Fruit fly (Drosophila melanogaster) S2 (cell line): Measurements from ENCODE around the gene CG31917.

ENCODE experiments used
- CG8478 ChIP-seq: fragments of >200 bp; optimal IDR thresholded peaks from 2 replicates; lab custom pipeline; 2018
- CTCF ChIP-seq, 2 experiments: fragments of >200 bp; optimal IDR thresholded peaks; 2 replicates each; lab custom pipeline; 2018

The CG31917 gene

DNA sequence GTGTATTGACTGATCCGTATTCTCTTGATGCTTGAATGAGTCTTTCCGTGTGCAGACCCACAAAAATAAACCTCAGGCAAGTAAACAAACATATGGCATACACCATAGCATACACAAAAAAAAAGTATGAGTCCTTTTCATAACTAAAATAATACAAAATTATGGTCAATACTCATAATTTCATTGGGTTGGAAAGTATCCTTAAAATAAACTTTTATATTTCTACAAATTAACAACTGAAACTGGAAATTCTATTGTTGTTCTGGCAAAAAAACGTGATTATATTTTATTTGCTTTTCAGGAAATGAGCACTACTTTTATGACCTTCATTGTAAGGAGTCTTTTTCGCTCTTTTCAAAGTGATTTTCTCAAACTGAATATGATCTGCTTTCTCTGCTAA is 31.4 kb upstream of the CG31917 start:
- TF ChIP-seq CTCF (optimal IDR thresholded peaks at IDR 0.05; lab: Kevin White, UChicago) (no peak), CG8478 (lab: Kevin White, UChicago) (no peak)

DNA sequence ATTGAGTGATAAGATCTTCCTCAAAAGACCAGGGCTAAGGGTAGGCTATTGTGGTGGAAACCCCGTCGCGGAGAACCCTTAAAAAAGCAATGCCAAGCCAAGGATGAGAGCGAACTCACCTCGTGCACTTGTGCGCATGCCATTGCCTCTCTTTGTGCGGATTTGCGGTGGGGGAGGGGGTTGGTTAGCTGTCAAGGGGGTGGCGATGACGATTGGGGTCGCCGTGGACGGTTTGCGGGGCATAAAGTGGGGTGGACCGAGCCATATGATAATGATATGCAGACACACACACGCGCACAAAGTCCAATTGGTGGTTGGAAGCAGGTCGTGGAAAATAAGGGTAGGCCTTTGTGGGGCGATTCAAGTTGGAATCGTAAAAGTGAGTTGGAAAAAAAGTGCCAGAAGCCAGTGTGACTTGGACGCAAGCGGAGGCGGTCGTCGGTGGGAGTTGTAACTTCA is 26.8 kb upstream of the CG31917 start, which contains the start of the genes CG14042 and SP555:
Gene CG14042 (plus strand): TSS at position 308 of the 459 bp plus-strand sequence.
Gene SP555 (plus strand): TSS at position 308 of the 459 bp plus-strand sequence.
- TF ChIP-seq CTCF (optimal IDR thresholded peaks at IDR 0.05; lab: Kevin White, UChicago) (no peak), CG8478 (lab: Kevin White, UChicago) (no peak)

DNA sequence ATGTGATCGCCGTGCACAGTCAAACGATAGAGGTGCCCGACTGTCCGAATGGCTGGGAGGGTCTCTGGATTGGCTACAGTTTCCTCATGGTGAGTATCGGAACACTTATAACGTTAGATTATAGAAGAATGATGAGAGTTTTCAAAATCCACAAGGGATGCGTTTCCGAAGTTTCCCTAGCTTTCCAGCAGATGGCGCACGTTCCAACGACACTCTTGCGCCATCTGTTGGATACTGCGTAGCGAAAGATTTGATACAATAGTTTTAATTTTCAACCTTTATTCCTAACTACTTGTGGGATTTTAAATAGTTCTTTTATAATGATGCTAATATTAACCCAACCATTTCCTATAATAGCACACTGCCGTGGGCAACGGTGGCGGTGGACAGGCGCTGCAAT is 25.5 kb upstream of the CG31917 start:
- peak; percentile 87 to 88 for TF ChIP-seq CTCF (optimal IDR thresholded peaks at IDR 0.05; lab: Kevin White, UChicago)
- TF ChIP-seq CG8478 (lab: Kevin White, UChicago) = no peak

DNA sequence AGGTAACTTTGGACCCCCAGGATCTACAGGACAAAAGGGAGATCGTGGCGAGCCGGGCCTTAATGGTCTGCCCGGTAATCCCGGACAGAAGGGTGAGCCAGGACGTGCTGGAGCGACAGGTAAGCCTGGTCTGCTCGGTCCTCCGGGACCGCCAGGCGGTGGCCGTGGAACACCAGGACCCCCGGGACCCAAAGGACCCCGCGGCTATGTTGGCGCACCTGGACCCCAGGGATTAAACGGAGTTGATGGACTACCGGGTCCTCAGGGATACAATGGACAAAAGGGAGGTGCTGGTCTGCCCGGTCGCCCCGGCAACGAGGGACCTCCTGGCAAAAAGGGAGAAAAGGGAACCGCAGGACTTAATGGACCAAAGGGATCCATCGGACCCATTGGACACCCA is 21.3 kb upstream of the CG31917 start:
- TF ChIP-seq CTCF (optimal IDR thresholded peaks at IDR 0.05; lab: Kevin White, UChicago) = no peak
- TF ChIP-seq CG8478 (lab: Kevin White, UChicago) = no peak

DNA sequence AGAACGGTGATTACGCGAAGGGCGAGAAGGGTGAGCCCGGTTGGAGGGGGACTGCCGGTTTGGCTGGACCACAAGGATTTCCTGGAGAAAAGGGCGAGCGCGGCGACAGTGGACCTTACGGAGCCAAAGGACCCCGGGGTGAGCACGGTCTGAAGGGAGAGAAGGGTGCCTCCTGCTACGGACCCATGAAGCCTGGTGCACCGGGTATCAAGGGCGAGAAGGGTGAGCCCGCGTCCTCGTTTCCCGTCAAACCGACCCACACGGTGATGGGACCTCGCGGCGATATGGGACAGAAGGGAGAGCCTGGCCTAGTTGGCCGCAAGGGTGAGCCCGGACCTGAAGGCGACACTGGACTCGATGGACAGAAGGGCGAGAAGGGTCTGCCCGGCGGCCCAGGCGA is 20.8 kb upstream of the CG31917 start:
- TF ChIP-seq CTCF (optimal IDR thresholded peaks at IDR 0.05; lab: Kevin White, UChicago) = no peak
- no peak for TF ChIP-seq CG8478 (lab: Kevin White, UChicago)

DNA sequence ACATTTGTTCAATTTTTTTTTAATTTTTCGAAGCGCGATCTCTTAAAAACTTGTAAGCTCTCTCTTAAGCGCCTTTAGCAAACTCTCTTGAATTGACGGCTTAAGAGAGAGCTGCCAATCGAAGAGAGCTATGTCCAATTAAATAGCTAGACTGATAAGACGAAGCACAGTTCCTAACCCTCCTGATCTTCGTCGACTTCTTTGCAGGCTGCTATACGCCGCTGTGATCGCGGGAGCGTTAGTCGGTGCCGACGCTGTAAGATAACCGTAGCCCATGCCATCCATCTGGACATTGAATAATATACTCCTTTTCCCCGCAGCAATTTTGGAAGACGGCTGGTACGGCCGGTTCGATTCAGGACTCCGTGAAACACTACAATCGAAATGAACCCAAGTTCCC is 19.9 kb upstream of the CG31917 start:
- TF ChIP-seq CG8478 (lab: Kevin White, UChicago) = no peak
- no peak for TF ChIP-seq CTCF (optimal IDR thresholded peaks at IDR 0.05; lab: Kevin White, UChicago)

DNA sequence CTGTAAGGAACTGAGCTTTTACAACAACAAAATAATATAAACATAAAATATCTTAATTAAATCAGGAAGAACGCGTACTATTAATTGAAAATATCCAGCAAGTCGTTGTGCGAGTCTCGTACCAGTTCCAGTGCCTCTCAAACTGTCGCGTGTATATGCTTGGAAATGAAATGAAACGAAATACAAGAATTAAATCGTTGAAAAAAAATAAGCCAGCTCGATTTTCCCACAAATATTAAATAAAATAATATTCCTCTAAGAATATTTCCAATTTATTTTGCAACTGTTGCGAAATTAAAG is 19.1 kb upstream of the CG31917 start:
- TF ChIP-seq CG8478 (lab: Kevin White, UChicago) = no peak
- TF ChIP-seq CTCF (optimal IDR thresholded peaks at IDR 0.05; lab: Kevin White, UChicago) = no peak

DNA sequence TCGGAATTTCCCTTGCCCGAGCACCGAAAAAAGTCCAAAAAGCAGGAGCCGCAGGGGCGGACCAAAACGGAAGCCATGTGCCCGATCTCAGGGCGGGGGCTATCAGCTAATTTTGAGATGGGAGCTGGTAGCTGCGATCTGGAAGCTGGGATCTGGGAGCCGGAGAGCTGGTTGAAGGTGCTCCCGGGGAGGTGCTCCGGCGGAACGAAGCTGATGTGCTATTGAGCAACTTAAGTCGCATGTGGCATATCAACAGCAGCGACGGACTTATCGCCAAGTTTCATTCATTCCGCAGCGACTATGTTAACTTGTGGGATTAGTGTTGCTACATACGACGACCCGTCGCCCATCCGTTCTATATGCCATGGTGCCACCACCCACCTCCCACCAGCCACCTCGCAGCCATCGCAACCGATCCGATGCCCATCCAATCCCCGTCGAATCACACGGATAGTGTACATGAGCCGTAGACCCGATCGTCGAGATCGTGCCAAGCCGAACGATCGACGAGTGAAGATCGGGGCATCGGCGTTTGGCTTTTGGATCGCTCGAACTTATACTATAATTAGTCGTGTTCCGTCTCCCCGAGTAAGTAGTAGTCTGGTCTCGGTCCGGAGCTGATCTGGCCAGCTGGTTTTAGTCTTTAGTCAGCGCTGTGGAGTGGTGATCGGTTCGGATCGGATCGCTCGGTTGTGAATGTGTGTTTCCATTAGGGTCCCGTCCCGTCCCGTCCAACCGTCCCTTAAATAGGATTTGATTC is 18.6 kb upstream of the CG31917 start, which contains the start of gene Col4a1:
Gene Col4a1 (plus strand): TSS at position 561 of the 760 bp plus-strand sequence.
- TF ChIP-seq CTCF (optimal IDR thresholded peaks at IDR 0.05; lab: Kevin White, UChicago) (no peak), CG8478 (lab: Kevin White, UChicago) (no peak)

DNA sequence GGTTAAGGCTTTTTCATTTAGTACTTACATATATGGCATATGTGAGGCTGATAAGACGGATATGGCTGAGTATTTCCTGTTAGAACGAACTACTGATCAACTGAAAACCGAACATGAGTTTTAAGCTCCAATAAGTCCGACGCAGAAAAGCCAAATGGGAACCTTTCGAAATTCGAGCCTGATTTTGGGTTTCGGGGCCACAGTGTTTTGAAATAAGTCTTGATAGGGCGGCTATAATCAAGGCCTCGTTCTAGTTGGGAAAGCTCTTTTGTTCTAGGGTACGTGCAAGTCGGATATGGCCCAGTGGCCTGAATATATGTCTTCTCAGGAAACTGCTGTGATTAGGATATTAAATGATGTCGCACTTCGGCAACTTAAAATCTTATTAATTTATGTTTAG is 17.5 kb upstream of the CG31917 start, which contains the start of gene vkg:
Gene vkg (minus strand): TSS at position 101 of the 400 bp plus-strand sequence.
- TF ChIP-seq CTCF (optimal IDR thresholded peaks at IDR 0.05; lab: Kevin White, UChicago) (no peak), CG8478 (lab: Kevin White, UChicago) (no peak)

DNA sequence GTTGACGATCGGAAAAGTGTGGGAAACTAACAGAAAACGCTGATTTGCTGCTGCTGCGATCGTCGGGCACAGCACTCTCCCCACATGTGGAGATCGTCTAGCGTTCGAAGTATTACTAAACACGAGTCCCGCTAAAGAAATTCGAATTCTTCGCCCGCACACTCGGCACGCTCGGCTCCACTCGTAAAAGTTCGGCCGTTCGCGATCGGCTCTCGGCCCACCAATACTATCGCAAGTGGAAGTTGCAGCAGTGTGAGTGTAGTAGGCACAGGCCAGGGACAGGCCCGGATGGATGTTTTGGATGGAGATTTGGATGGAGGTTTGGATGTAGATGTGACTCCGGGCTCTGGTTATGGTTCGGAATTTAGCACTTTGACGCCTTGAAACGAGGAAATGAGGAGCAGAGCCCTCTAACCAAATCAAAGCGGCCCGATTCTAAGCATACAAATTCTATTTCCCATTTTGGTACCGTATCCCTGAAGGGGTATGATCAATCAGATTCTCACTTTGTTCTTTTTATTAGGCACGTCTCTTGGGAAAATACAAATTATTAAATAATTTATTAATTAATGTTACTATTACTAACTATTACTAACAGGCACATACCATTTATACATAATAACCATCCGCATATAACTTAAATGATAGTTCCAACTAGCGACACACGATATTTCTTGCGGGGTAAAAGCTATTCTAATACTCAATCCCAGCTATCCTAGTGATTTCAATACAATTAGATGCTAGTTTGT is 16.9 kb upstream of the CG31917 start:
- TF ChIP-seq CG8478 (lab: Kevin White, UChicago) (no peak), CTCF (optimal IDR thresholded peaks at IDR 0.05; lab: Kevin White, UChicago) (no peak)

DNA sequence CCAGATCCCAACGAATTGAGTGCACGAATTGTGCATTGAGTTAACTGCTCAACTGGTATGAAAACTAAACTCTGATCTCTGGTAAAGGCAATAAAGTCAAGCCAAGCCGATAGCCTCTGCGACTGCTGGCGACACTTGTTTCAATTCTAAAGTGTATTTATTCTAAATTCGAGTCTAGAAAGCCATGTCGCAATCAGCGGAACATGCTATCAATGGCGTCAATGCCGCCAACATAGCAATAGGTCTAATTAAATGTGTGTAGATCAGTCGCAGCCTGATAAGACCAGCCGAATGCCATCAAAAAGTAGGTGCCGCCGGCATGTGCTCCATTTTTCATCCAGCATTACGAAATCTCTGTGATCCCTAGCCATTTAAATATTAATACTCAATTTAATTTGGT is 14.9 kb upstream of the CG31917 start:
- no peak for TF ChIP-seq CTCF (optimal IDR thresholded peaks at IDR 0.05; lab: Kevin White, UChicago)
- no peak for TF ChIP-seq CG8478 (lab: Kevin White, UChicago)

DNA sequence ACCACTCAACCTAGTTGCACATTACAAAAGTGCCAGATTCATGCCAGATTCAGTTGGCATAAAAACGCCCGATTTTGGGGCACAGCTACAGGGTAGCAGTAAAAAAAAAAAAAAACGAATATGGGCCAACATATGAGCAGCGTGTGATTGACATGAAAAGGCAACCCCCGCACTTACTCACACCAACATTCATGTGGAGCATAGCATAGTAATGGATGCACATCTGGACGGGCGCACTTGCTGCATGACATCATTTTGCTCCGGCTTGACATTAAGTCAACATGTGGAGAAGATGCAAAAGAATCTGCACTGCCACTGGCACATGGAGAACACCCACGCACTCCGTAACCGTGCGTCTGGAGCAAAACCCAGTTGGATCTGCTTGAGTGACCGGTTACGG is 12.0 kb upstream of the CG31917 start:
- TF ChIP-seq CTCF (optimal IDR thresholded peaks at IDR 0.05; lab: Kevin White, UChicago) (no peak), CG8478 (lab: Kevin White, UChicago) (no peak)

DNA sequence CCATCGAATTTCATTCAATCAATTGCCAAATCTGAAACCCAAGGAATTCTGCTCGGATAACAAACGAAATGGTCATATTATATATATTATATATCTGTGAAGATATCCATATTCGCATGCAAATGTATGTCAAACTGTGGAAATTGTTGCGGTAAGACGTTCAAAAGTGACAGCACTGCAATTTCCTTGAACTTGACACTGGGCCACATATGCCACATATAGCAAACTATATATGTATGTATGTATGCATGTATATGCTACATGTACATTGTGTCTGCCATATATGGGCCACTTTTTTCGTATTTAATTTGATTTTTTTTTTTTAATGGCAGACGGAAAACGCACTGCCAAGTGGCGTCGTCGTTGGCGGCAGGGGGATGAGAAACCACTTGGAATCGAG is 9.8 kb upstream of the CG31917 start:
- TF ChIP-seq CG8478 (lab: Kevin White, UChicago) (no peak), CTCF (optimal IDR thresholded peaks at IDR 0.05; lab: Kevin White, UChicago) (no peak)

DNA sequence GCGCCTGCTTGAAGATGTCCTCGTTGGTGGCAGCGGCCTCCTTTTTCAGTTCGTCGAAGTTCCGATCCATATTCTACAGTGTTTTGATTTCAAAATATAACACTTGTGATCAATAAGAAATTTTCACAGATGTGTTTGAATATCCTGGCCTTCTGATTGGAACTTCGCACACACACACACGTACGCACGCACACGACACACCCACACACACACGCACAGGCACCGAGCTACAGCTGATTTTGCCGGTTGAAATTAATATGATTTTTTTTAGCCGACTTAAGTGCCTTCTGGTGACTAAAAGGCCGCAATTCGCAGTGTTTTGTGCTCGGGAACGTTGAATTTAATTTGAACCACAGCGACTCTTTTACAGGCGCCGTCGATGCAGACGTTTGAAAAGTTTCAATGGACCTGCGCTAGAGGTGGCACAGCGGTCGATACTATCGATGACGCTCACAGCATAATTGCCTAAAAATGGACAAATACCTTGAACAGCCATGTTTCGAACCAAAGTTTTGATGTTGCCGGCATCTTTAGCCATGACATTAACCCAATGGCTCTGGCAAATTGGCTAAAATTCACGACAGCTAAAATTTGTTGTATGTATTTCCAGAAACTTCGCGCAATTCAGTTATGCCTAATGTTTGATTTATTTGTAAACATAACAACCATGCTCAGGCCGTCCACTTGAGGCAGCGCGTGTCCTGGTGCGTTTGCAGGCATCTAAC is 1.2 kb downstream of the CG31917 start, which contains the start of gene Rtnl1:
Gene Rtnl1 (minus strand): TSS at position 415 of the 725 bp plus-strand sequence.
- peak; percentile 53 to 60 for TF ChIP-seq CTCF (optimal IDR thresholded peaks at IDR 0.05; lab: Kevin White, UChicago)
- no peak for TF ChIP-seq CG8478 (lab: Kevin White, UChicago)
